Fruit fly (Drosophila melanogaster): ENCODE results near the gene Sp212.

Gene Sp212

dm6 chr3R:14214776-14215175, 9.2 kb downstream of the Sp212 start, which contains the start of gene Dop1R1:
Gene Dop1R1, minus strand, starts transcription at chr3R:14214810.
- TF ChIP-seq EcR (GFP tag; optimal IDR thresholded peaks at IDR 0.05), result no peak
- no peak for TF ChIP-seq pan (optimal IDR thresholded peaks at IDR 0.05)
- TF ChIP-seq psq (optimal IDR thresholded peaks at IDR 0.05), result no peak

All from whole organism.